Worm (Caenorhabditis elegans): ENCODE results near the gene Y43F8C.6.

Y43F8C.6 gene

DNA sequence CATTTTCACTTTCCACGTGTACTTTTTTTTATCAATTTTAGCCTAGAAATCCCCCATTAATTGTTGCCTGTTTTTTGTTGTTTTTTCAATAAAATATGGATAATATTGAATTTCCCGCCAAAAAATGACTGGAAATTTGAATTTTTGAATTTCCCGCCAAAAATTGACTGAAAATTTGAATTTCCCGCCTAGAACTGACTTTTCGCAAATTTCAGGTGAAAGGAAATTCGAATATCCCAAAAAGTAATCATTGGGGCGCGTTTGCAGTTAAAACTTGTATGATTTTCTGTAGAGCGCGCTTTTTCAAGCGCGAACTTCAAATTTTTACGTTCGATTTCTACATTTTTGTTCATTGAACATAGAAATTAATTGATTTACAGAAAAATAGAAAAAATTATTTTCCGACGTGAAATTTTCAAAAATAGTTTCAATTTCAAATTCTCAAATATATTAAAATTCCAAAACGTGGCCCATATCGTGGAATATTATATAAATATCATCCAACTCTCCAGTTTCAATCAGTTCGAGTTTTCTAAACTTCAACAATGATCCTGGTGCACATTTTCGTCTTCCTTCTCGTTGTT, 5.0 kb upstream of the Y43F8C.6 start, which contains the start of gene Y43F8C.9 (continued):
- no peak for TF ChIP-seq Y79H2A.3 (GFP tag; conservative IDR thresholded peaks at IDR 0.05)
- no peak for TF ChIP-seq ztf-3 (GFP tag; optimal IDR thresholded peaks at IDR 0.05)
- TF ChIP-seq egl-44 (GFP tag; IDR thresholded peaks at IDR 0.05): no peak
- peak; percentile 29 for TF ChIP-seq F49E8.2 (tag; optimal IDR thresholded peaks at IDR 0.05; ENCODE audit: insufficient read depth)
- TF ChIP-seq nhr-80 (tag; optimal IDR thresholded peaks at IDR 0.05): no peak

- TF ChIP-seq tbp1 (GFP tag; optimal IDR thresholded peaks at IDR 0.05) (peak; percentile 4), attf-5 (GFP tag; optimal IDR thresholded peaks at IDR 0.05) (peak; percentile 4), ccch-3 (GFP tag; optimal IDR thresholded peaks at IDR 0.05) (no peak), lsl-1 (GFP tag; optimal IDR thresholded peaks at IDR 0.05) (peak; percentile 75), madf-6 (GFP tag; IDR thresholded peaks at IDR 0.05) (peak; percentile 45; the same call in 1 of the 2 replicates), fkh-3 (tag; optimal IDR thresholded peaks at IDR 0.05) (no peak), F33H1.4 (GFP tag; IDR thresholded peaks at IDR 0.05) (0 out of 2 replicates have a peak, but pooled peaks have one; percentile 11), let-526 (GFP tag; IDR thresholded peaks at IDR 0.05) (no peak), F39B2.1 (GFP tag; IDR thresholded peaks at IDR 0.05) (no peak), Y56A3A.18 (GFP tag; IDR thresholded peaks at IDR 0.05) (no peak), let-607 (tag; optimal IDR thresholded peaks at IDR 0.05) (no peak), nfya-2 (GFP tag; IDR thresholded peaks at IDR 0.05) (no peak), snpc-4 (GFP tag; optimal IDR thresholded peaks at IDR 0.05) (no peak), snpc-4 (tag; optimal IDR thresholded peaks at IDR 0.05) (peak in 1 of 4 experiments; percentile 31), bed-1 (GFP tag; IDR thresholded peaks at IDR 0.05) (no peak), rec-8 (tag; optimal IDR thresholded peaks at IDR 0.05) (no peak), F52B5.7 (tag; optimal IDR thresholded peaks at IDR 0.05) (no peak), dox-1 (GFP tag; IDR thresholded peaks at IDR 0.05) (0 out of 2 replicates have a peak, but pooled peaks have one; percentile 25), attf-3 (GFP tag; conservative IDR thresholded peaks at IDR 0.05) (no peak), nfyb-1 (GFP tag; IDR thresholded peaks at IDR 0.05) (no peak), cebp-1 (GFP tag; IDR thresholded peaks at IDR 0.05) (no peak), cebp-1 (tag; optimal IDR thresholded peaks at IDR 0.05) (peak; percentile 12), dpff-1 (tag; optimal IDR thresholded peaks at IDR 0.05) (no peak), gei-17 (GFP tag; optimal IDR thresholded peaks at IDR 0.05) (no peak), attf-6 (GFP tag; IDR thresholded peaks at IDR 0.05) (no peak)
These were observed 3.2 kb upstream of the Y43F8C.6 start, which contains the start of the genes Y43F8C.7 and mrps-28 for ce11 chrV:19643903-19644302. Gene Y43F8C.7, minus strand, starts transcription at chrV:19644030. Gene mrps-28, plus strand, starts transcription at chrV:19644239.

ce11 chrV:19643015-19643414, 2.3 kb upstream of the Y43F8C.6 start:
- 0 out of 2 replicates have a peak, but pooled peaks have one; percentile 43 for TF ChIP-seq lir-1 (GFP tag; conservative IDR thresholded peaks at IDR 0.05)
- TF ChIP-seq nfyb-1 (GFP tag; IDR thresholded peaks at IDR 0.05): peak; percentile 96
- TF ChIP-seq K11D2.4 (GFP tag; IDR thresholded peaks at IDR 0.05): peak; percentile 83
- TF ChIP-seq sdz-38 (tag; optimal IDR thresholded peaks at IDR 0.05): peak; percentile 50
- TF ChIP-seq let-607 (tag; optimal IDR thresholded peaks at IDR 0.05): peak; percentile 72 to 74
- peak; percentile 65; the same call in 1 of the 2 replicates for TF ChIP-seq ceh-91 (GFP tag; IDR thresholded peaks at IDR 0.05)
- TF ChIP-seq ets-4 (GFP tag; optimal IDR thresholded peaks at IDR 0.05): peak; percentile 92
- TF ChIP-seq dpl-1 (GFP tag; optimal IDR thresholded peaks at IDR 0.05): peak; percentile 55
- peak; percentile 93 for TF ChIP-seq chd-7 (tag; optimal IDR thresholded peaks at IDR 0.05)
- TF ChIP-seq nhr-90 (tag; optimal IDR thresholded peaks at IDR 0.05): peak; percentile 96
- no peak for TF ChIP-seq ccch-3 (GFP tag; optimal IDR thresholded peaks at IDR 0.05)
- TF ChIP-seq hlh-26 (GFP tag; conservative IDR thresholded peaks at IDR 0.05): no peak
- peak; percentile 92 for TF ChIP-seq rcor-1 (GFP tag; IDR thresholded peaks at IDR 0.05)
- peak; percentile 90; the same call in 1 of the 2 replicates for TF ChIP-seq ceh-58 (GFP tag; IDR thresholded peaks at IDR 0.05)
- TF ChIP-seq dpff-1 (tag; optimal IDR thresholded peaks at IDR 0.05): peak; percentile 63
- TF ChIP-seq lin-54 (GFP tag; optimal IDR thresholded peaks at IDR 0.05): peak; percentile 89
- TF ChIP-seq lin-35 (GFP tag; optimal IDR thresholded peaks at IDR 0.05): peak in 1 of 3 experiments; percentile 74
- peak; percentile 90; the same call in 1 of the 2 replicates for TF ChIP-seq aptf-3 (GFP tag; IDR thresholded peaks at IDR 0.05)
- TF ChIP-seq D2030.7 (GFP tag; IDR thresholded peaks at IDR 0.05): peak; percentile 94

Measured in whole organism, young adult.